Worm (Caenorhabditis elegans): Measurements from ENCODE around the gene C29F9.5.

Gene C29F9.5

ce11 chrIII:140904-141303 lies 23.6 kb downstream of the C29F9.5 start, which contains the start of gene fbxb-81:
fbxb-81 (minus strand) TSS chrIII:141217.
- no peak for TF ChIP-seq somi-1 (GFP tag; optimal IDR thresholded peaks at IDR 0.05)
- no peak for TF ChIP-seq snpc-3.4 (tag; optimal IDR thresholded peaks at IDR 0.05)
- no peak for TF ChIP-seq lir-1 (GFP tag; conservative IDR thresholded peaks at IDR 0.05)
- TF ChIP-seq madf-10 (tag; optimal IDR thresholded peaks at IDR 0.05): no peak
- TF ChIP-seq C17E4.6 (GFP tag; IDR thresholded peaks at IDR 0.05): no peak
- no peak for TF ChIP-seq xnd-1 (tag; optimal IDR thresholded peaks at IDR 0.05)
- TF ChIP-seq ceh-100 (GFP tag; IDR thresholded peaks at IDR 0.05): no peak
- TF ChIP-seq cebp-2 (GFP tag; IDR thresholded peaks at IDR 0.05): no peak
- no peak for TF ChIP-seq tbx-9 (tag; optimal IDR thresholded peaks at IDR 0.05; ENCODE audit: borderline replicate concordance)
- TF ChIP-seq T26A5.8 (tag; optimal IDR thresholded peaks at IDR 0.05): no peak
- no peak for TF ChIP-seq madf-8 (GFP tag; conservative IDR thresholded peaks at IDR 0.05)
- TF ChIP-seq lsl-1 (GFP tag; optimal IDR thresholded peaks at IDR 0.05): no peak
- no peak for TF ChIP-seq snpc-1.3 (tag; optimal IDR thresholded peaks at IDR 0.05; ENCODE audit: insufficient read depth)

- TF ChIP-seq zim-3 (tag; optimal IDR thresholded peaks at IDR 0.05): no peak
- no peak for TF ChIP-seq pha-4 (tag; optimal IDR thresholded peaks at IDR 0.05)
- no peak for TF ChIP-seq egl-18 (GFP tag; IDR thresholded peaks at IDR 0.05)
- TF ChIP-seq lir-1 (GFP tag; conservative IDR thresholded peaks at IDR 0.05): no peak
- no peak for TF ChIP-seq F10E7.11 (tag; optimal IDR thresholded peaks at IDR 0.05)
- no peak for TF ChIP-seq repo-1 (tag; optimal IDR thresholded peaks at IDR 0.05)
- no peak for TF ChIP-seq T26A5.8 (tag; optimal IDR thresholded peaks at IDR 0.05)
- no peak for TF ChIP-seq nfyb-1 (GFP tag; IDR thresholded peaks at IDR 0.05)
- no peak for TF ChIP-seq lag-1 (GFP tag; IDR thresholded peaks at IDR 0.05)
- no peak for TF ChIP-seq akir-1 (GFP tag; optimal IDR thresholded peaks at IDR 0.05)
- no peak for TF ChIP-seq Y67H2A.10 (GFP tag; conservative IDR thresholded peaks at IDR 0.05)
- no peak for TF ChIP-seq lin-54 (GFP tag; optimal IDR thresholded peaks at IDR 0.05)
- no peak for TF ChIP-seq ccch-3 (GFP tag; optimal IDR thresholded peaks at IDR 0.05)
- no peak for TF ChIP-seq lsy-27 (tag; optimal IDR thresholded peaks at IDR 0.05; ENCODE audit: borderline replicate concordance, insufficient read depth)
Observed at ce11 chrIII:143121-143520, 25.8 kb downstream of the C29F9.5 start, which contains the start of gene fbxb-82. fbxb-82 (minus strand) TSS chrIII:143221.

DNA sequence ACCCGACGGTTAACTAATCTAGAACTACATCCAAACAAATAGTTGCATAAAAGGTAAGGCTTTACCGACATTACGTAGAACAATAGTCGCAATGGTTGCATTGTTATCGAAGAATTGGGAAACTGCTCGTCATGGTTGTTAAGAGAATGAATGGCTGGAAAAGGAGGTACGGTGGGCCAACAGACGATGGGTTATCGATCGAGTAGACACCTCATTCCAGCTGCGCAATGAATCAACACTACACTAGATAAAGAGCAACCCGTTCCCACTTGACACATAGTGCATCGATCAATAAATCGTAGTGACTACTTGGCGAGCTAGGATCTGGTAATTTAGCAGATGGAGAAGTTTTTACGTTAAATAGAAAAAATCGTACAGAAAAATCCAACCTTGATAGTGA lies 27.8 kb downstream of the C29F9.5 start, which contains the start of the genes T17A3.12 and fbxb-83:
TSS of gene T17A3.12 (minus strand) at position 101 of the 400 bp plus-strand sequence.
TSS of gene fbxb-83 (minus strand) at position 134 of the 400 bp plus-strand sequence.
- TF ChIP-seq lin-40 (tag; optimal IDR thresholded peaks at IDR 0.05) (no peak), xnd-1 (tag; optimal IDR thresholded peaks at IDR 0.05) (no peak), tbp1 (GFP tag; optimal IDR thresholded peaks at IDR 0.05) (no peak), K12H6.12 (tag; optimal IDR thresholded peaks at IDR 0.05) (no peak), nhr-179 (tag; optimal IDR thresholded peaks at IDR 0.05) (no peak), F57C9.4 (tag; optimal IDR thresholded peaks at IDR 0.05) (no peak), Y53G8AR.9 (GFP tag; conservative IDR thresholded peaks at IDR 0.05) (no peak), ceh-58 (GFP tag; IDR thresholded peaks at IDR 0.05) (no peak), snpc-1.1 (tag; optimal IDR thresholded peaks at IDR 0.05; ENCODE audit: insufficient read depth) (no peak), unc-130 (GFP tag; optimal IDR thresholded peaks at IDR 0.05) (no peak), hsf-1 (GFP tag; IDR thresholded peaks at IDR 0.05) (no peak), nhr-120 (GFP tag; IDR thresholded peaks at IDR 0.05) (no peak)

Data from whole organism, young adult.